Worm (Caenorhabditis elegans) whole organism, L4/young adult: ENCODE data around the gene F56D6.14.

ENCODE experiments used
- W03F9.2 ChIP-seq: fragments of 150-350 bp; optimal IDR thresholded peaks from 2 replicates; lab custom pipeline; 2014; ENCODE audit warnings: missing biosample characterization, missing genetic modification characterization
- dao-5 ChIP-seq: sonication (generic microtip); optimal IDR thresholded peaks from 2 replicates; lab custom pipeline; 2016; ENCODE audit warnings: missing genotype, missing genetic modification characterization, moderate library complexity, missing compliant biosample characterization
- him-1 ChIP-seq: sonication (generic microtip); optimal IDR thresholded peaks from 2 replicates; lab custom pipeline; 2016; ENCODE audit warnings: missing genotype, missing genetic modification reagents, missing genetic modification characterization, missing compliant biosample characterization

DNA sequence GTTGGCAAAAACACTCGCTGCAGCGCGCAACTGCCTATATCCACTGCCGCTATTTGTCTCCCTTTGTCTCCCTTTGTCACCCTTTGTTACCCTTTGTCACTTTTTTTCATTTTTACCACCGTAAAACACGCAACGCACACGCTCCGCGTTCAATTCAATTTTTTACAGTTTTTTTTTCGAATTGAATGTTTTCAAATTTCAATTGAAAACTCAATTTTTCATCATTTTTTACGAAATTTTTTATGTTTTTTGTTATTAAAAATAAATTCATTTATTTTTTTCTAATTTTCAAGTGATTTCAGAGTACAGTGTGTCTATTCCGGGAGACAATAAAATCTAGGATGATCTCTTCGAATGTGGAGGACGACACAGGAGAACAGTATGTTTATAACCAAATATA is 25.5 kb downstream of the F56D6.14 start, which contains the start of gene Y46C8AL.11:
- TF ChIP-seq dao-5 (tag; lab: Kevin White, UChicago): no peak
- TF ChIP-seq him-1: no peak
- TF ChIP-seq W03F9.2 (tag; lab: Kevin White, UChicago): no peak
